Worm (Caenorhabditis elegans) whole organism, midembryonic: Measurements from ENCODE around the gene T11F9.10.

Experiments used
- klf-2 ChIP-seq: fragments of 200-800 bp; sonication (Bioruptor generic); conservative IDR thresholded peaks from 2 replicates; pipeline ENCODE4 v1.3.6; 2022; ENCODE audit warnings: missing genetic modification reagents, missing genetic modification characterization, missing compliant biosample characterization
- ref-1 ChIP-seq: fragments of 200-800 bp; sonication (Bioruptor generic); conservative IDR thresholded peaks from 2 replicates; pipeline ENCODE4 v1.3.6; 2022; ENCODE audit warnings: missing genetic modification reagents, missing genetic modification characterization, missing compliant biosample characterization
- ztf-29 ChIP-seq: fragments of 200-800 bp; sonication (Bioruptor generic); IDR thresholded peaks from 2 replicates; pipeline ENCODE4 v1.3.6; 2022; ENCODE audit warnings: missing genetic modification reagents, missing genetic modification characterization, missing compliant biosample characterization

DNA sequence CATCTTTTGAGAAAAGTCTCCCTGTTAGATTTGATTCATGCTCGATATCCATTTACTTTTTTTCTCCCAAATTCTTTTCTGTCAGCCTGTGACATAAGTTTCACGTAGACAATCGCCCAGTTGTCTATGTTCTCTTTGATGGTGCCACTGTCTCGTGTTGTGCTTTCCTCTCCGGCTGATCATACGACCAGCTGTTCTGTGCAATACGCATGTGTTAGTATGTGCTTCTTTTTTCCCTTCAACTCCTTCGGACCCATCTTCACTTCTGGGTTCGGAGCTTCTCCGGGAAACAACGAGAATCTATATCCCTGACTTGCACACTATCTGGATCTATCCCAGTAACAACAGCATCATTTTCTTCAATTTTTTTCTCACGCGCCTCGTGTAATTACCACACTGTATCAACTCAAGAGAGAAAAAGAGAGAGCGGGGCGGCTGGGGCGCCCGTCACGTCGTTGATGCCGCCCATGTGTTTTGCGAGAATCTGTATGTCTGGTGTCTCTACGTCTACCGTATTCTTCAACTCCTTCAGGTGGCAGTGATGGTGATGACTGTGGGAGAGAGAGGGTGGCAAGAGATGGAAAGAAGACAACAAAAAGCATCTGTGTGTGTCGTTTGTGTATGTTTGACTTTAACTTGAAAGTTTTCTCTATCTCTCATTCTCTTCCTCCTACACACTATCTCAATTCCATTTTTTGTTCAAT lies 45.2 kb downstream of the T11F9.10 start:
- TF ChIP-seq ztf-29 (no peak), ref-1 (GFP tag; lab: Robert Waterston, UW) (no peak), klf-2 (no peak)
